Fruit fly (Drosophila melanogaster): ENCODE results near the gene CG33272.

- TF ChIP-seq ey (GFP tag; optimal IDR thresholded peaks at IDR 0.05) (no peak), OdsH (GFP tag; optimal IDR thresholded peaks at IDR 0.05) (no peak), woc (GFP tag; optimal IDR thresholded peaks at IDR 0.05) (no peak), Abd-B (GFP tag; optimal IDR thresholded peaks at IDR 0.05) (no peak), CrebA (GFP tag; optimal IDR thresholded peaks at IDR 0.05; ENCODE audit: borderline replicate concordance) (no peak), psq (GFP tag; optimal IDR thresholded peaks at IDR 0.05) (no peak), lola (GFP tag; optimal IDR thresholded peaks at IDR 0.05) (no peak)
These were observed 30.1 kb downstream of the CG33272 start for dm6 chr3L:11480304-11480703.

All from whole organism, wandering third instar larva.